Worm (Caenorhabditis elegans): ENCODE data around the gene old-2.

ce11 chrII:9807519-9807972 is 41.9 kb downstream of the old-2 start, which contains the start of gene cyp-13A8:
- TF ChIP-seq pqm-1 (tag; optimal IDR thresholded peaks at IDR 0.05) (peak; percentile 89), unc-39 (tag; optimal IDR thresholded peaks at IDR 0.05) (no peak), jun-1 (tag; optimal IDR thresholded peaks at IDR 0.05) (no peak), eor-1 (tag; optimal IDR thresholded peaks at IDR 0.05) (no peak), mdl-1 (tag; optimal IDR thresholded peaks at IDR 0.05) (no peak), ztf-11 (tag; optimal IDR thresholded peaks at IDR 0.05) (no peak)

Measured in whole organism, L3 larva.